Worm (Caenorhabditis elegans) whole organism, young adult: ENCODE data around the gene cyp-37A1.

Source experiments
- B0336.3 ChIP-seq: fragments of 200-800 bp; sonication (Bioruptor generic); IDR thresholded peaks from 2 replicates; pipeline ENCODE4 v1.3.6; 2022; ENCODE audit warnings: missing genetic modification characterization, missing compliant biosample characterization
- F39B2.1 ChIP-seq: fragments of 200-800 bp; sonication (Bioruptor generic); IDR thresholded peaks from 2 replicates; pipeline ENCODE4 v1.3.6; 2022; ENCODE audit warnings: missing genetic modification reagents, missing genetic modification characterization, missing compliant biosample characterization
- F57A8.1 ChIP-seq: fragments of 200-800 bp; sonication (Bioruptor generic); optimal IDR thresholded peaks from 2 replicates; lab custom pipeline; 2018; ENCODE audit warnings: mild to moderate bottlenecking, missing genetic modification characterization, moderate library complexity, missing compliant biosample characterization
- K11D2.4 ChIP-seq: fragments of 200-800 bp; sonication (Bioruptor generic); IDR thresholded peaks from 2 replicates; pipeline ENCODE4 v1.3.6; 2022; ENCODE audit warnings: missing genetic modification reagents, missing genetic modification characterization, missing compliant biosample characterization
- Y53F4B.3 ChIP-seq: fragments of 200-800 bp; sonication (Bioruptor generic); IDR thresholded peaks from 2 replicates; pipeline ENCODE4 v1.3.6; 2022; ENCODE audit warnings: missing genetic modification reagents, missing genetic modification characterization, missing compliant biosample characterization
- Y56A3A.18 ChIP-seq: fragments of 200-800 bp; sonication (Bioruptor generic); IDR thresholded peaks from 2 replicates; pipeline ENCODE4 v1.3.6; 2022; ENCODE audit warnings: missing genetic modification reagents, missing genetic modification characterization, missing compliant biosample characterization
- Y67H2A.10 ChIP-seq: fragments of 200-800 bp; sonication (Bioruptor generic); conservative IDR thresholded peaks from 2 replicates; pipeline ENCODE4 v1.3.6; 2022; ENCODE audit warnings: missing genetic modification reagents, missing genetic modification characterization, missing compliant biosample characterization
- atf-7 ChIP-seq: sonication (generic microtip); optimal IDR thresholded peaks from 2 replicates; lab custom pipeline; 2017; ENCODE audit warnings: mild to moderate bottlenecking, missing genetic modification characterization, missing compliant biosample characterization
- bed-1 ChIP-seq: fragments of 200-800 bp; sonication (Bioruptor generic); IDR thresholded peaks from 2 replicates; pipeline ENCODE4 v1.3.6; 2022; ENCODE audit warnings: missing genetic modification reagents, missing genetic modification characterization, missing compliant biosample characterization
- ceh-27 ChIP-seq: fragments of 200-800 bp; sonication (Bioruptor generic); optimal IDR thresholded peaks from 2 replicates; lab custom pipeline; 2018; ENCODE audit warnings: mild to moderate bottlenecking, missing genetic modification characterization, moderate library complexity, missing compliant biosample characterization
- die-1 ChIP-seq: sonication (generic microtip); optimal IDR thresholded peaks from 2 replicates; lab custom pipeline; 2016; ENCODE audit warnings: missing genotype, mild to moderate bottlenecking, missing genetic modification characterization, missing compliant biosample characterization
- dpff-1 ChIP-seq: sonication (generic microtip); optimal IDR thresholded peaks from 2 replicates; lab custom pipeline; 2017; ENCODE audit warnings: mild to moderate bottlenecking, missing genetic modification characterization, missing compliant biosample characterization
- him-1 ChIP-seq: sonication (generic microtip); optimal IDR thresholded peaks from 2 replicates; lab custom pipeline; 2016; ENCODE audit warnings: missing genotype, missing genetic modification reagents, missing genetic modification characterization, missing compliant biosample characterization
- hlh-12 ChIP-seq: sonication (generic microtip); optimal IDR thresholded peaks from 2 replicates; lab custom pipeline; 2016; ENCODE audit warnings: missing genetic modification characterization, missing compliant biosample characterization
- hmg-1.2 ChIP-seq: fragments of 200-800 bp; sonication (Bioruptor generic); IDR thresholded peaks from 2 replicates; pipeline ENCODE4 v1.3.6; 2022; ENCODE audit warnings: missing genetic modification reagents, missing genetic modification characterization, missing compliant biosample characterization
- hrde-1 ChIP-seq: sonication (generic microtip); optimal IDR thresholded peaks from 2 replicates; lab custom pipeline; 2016; ENCODE audit warnings: missing genetic modification characterization, mild to moderate bottlenecking, missing compliant biosample characterization, moderate library complexity, missing genotype, missing genetic modification reagents, borderline replicate concordance
- let-607 ChIP-seq, 2 experiments: fragments of 200-800 bp in 1 of 2; sonication (Bioruptor generic) in 1 of 2; sonication (generic microtip) in 1 of 2; optimal IDR thresholded peaks; 2 replicates each; lab custom pipeline; 2016 to 2018; ENCODE audit warnings: mild to moderate bottlenecking in 2 of 2, missing compliant biosample characterization in 2 of 2, missing genetic modification characterization in 2 of 2, moderate library complexity in 2 of 2, missing genotype in 1 of 2
- lin-26 ChIP-seq: fragments of 200-800 bp; sonication (Bioruptor generic); IDR thresholded peaks from 2 replicates; pipeline ENCODE4 v1.3.6; 2022; ENCODE audit warnings: missing genetic modification reagents, missing genetic modification characterization, missing compliant biosample characterization
- lin-35 ChIP-seq, 3 experiments: fragments of 150-350 bp in 2 of 3; sonication (generic microtip) in 1 of 3; optimal IDR thresholded peaks; 2 replicates each; lab custom pipeline; 2014 to 2018; ENCODE audit warnings: missing biosample characterization in 3 of 3, missing genetic modification characterization in 3 of 3, missing genetic modification reagents in 3 of 3
- lin-40 ChIP-seq: sonication (generic microtip); optimal IDR thresholded peaks from 2 replicates; lab custom pipeline; 2016; ENCODE audit warnings: missing genetic modification characterization, mild to moderate bottlenecking, missing compliant biosample characterization, missing genotype, missing genetic modification reagents
- lin-54 ChIP-seq: fragments of 200-800 bp; sonication (Bioruptor generic); optimal IDR thresholded peaks from 2 replicates; lab custom pipeline; 2018; ENCODE audit warnings: mild to moderate bottlenecking, missing genetic modification characterization, missing compliant biosample characterization
- lsy-27 ChIP-seq: sonication (generic microtip); optimal IDR thresholded peaks from 2 replicates; lab custom pipeline; 2017; ENCODE audit warnings: missing genetic modification characterization, mild to moderate bottlenecking, missing compliant biosample characterization, antibody characterized with exemption, missing genotype, borderline replicate concordance; ENCODE audit not compliant: insufficient read depth
- madf-10 ChIP-seq: sonication (generic microtip); optimal IDR thresholded peaks from 2 replicates; lab custom pipeline; 2016; ENCODE audit warnings: mild to moderate bottlenecking, missing genetic modification characterization, missing compliant biosample characterization
- madf-6 ChIP-seq: fragments of 200-800 bp; sonication (Bioruptor generic); IDR thresholded peaks from 2 replicates; pipeline ENCODE4 v1.3.6; 2022; ENCODE audit warnings: missing genetic modification reagents, missing genetic modification characterization, missing compliant biosample characterization
- madf-8 ChIP-seq: fragments of 200-800 bp; sonication (Bioruptor generic); conservative IDR thresholded peaks from 2 replicates; pipeline ENCODE4 v1.3.6; 2022; ENCODE audit warnings: missing genetic modification reagents, missing genetic modification characterization, missing compliant biosample characterization
- mcd-1 ChIP-seq: fragments of 200-800 bp; sonication (Bioruptor generic); IDR thresholded peaks from 2 replicates; pipeline ENCODE4 v1.3.6; 2022; ENCODE audit warnings: missing genetic modification reagents, missing genetic modification characterization, missing compliant biosample characterization
- mes-4 ChIP-seq: sonication (generic microtip); optimal IDR thresholded peaks from 2 replicates; lab custom pipeline; 2016; ENCODE audit warnings: missing genotype, missing genetic modification characterization, missing compliant biosample characterization
- nhr-120 ChIP-seq: fragments of 200-800 bp; sonication (Bioruptor generic); IDR thresholded peaks from 2 replicates; pipeline ENCODE4 v1.3.6; 2022; ENCODE audit warnings: missing genetic modification characterization, missing compliant biosample characterization
- nhr-179 ChIP-seq: sonication (generic microtip); optimal IDR thresholded peaks from 2 replicates; lab custom pipeline; 2016; ENCODE audit warnings: mild to moderate bottlenecking, missing genetic modification characterization, missing compliant biosample characterization
- nhr-27 ChIP-seq: fragments of 200-800 bp; sonication (Bioruptor generic); optimal IDR thresholded peaks from 2 replicates; lab custom pipeline; 2018; ENCODE audit warnings: mild to moderate bottlenecking, missing genetic modification characterization, moderate library complexity, missing compliant biosample characterization
- nhr-90 ChIP-seq: sonication (generic microtip); optimal IDR thresholded peaks from 2 replicates; lab custom pipeline; 2016; ENCODE audit warnings: missing genotype, mild to moderate bottlenecking, missing genetic modification characterization, missing compliant biosample characterization
- pbrm-1 ChIP-seq: fragments of 200-800 bp; sonication (Bioruptor generic); IDR thresholded peaks from 2 replicates; pipeline ENCODE4 v1.3.6; 2022; ENCODE audit warnings: missing genetic modification reagents, missing genetic modification characterization, missing compliant biosample characterization
- rec-8 ChIP-seq, 2 experiments: sonication (generic microtip); optimal IDR thresholded peaks; 2 replicates each; lab custom pipeline; 2016; ENCODE audit warnings: mild to moderate bottlenecking in 2 of 2, missing genetic modification characterization in 2 of 2, missing genetic modification reagents in 2 of 2, missing genotype in 2 of 2, missing biosample characterization in 1 of 2, missing compliant biosample characterization in 1 of 2, moderate library complexity in 1 of 2
- snpc-1.1 ChIP-seq: sonication (generic microtip); optimal IDR thresholded peaks from 2 replicates; lab custom pipeline; 2017; ENCODE audit warnings: missing genetic modification characterization, mild to moderate bottlenecking, missing compliant biosample characterization, antibody characterized with exemption, moderate library complexity, missing genotype, missing genetic modification reagents; ENCODE audit not compliant: insufficient read depth
- snpc-3.4 ChIP-seq: sonication (generic microtip); optimal IDR thresholded peaks from 2 replicates; lab custom pipeline; 2017; ENCODE audit warnings: missing genetic modification characterization, mild to moderate bottlenecking, missing compliant biosample characterization, antibody characterized with exemption, moderate library complexity, missing genotype, missing genetic modification reagents
- snpc-4 ChIP-seq, 5 experiments: fragments of 150-350 bp in 1 of 5; sonication (generic microtip) in 4 of 5; optimal IDR thresholded peaks; 2 replicates each; lab custom pipeline; 2014 to 2018; ENCODE audit warnings: missing genetic modification characterization in 5 of 5, missing biosample characterization in 3 of 5, antibody characterized with exemption in 2 of 5, mild to moderate bottlenecking in 2 of 5, missing compliant biosample characterization in 2 of 5, missing genotype in 2 of 5, moderate library complexity in 2 of 5, missing genetic modification reagents in 1 of 5
- somi-1 ChIP-seq: fragments of 200-800 bp; sonication (Bioruptor generic); optimal IDR thresholded peaks from 2 replicates; lab custom pipeline; 2018; ENCODE audit warnings: mild to moderate bottlenecking, missing genetic modification characterization, missing compliant biosample characterization
- sptf-2 ChIP-seq: fragments of 200-800 bp; sonication (Bioruptor generic); optimal IDR thresholded peaks from 2 replicates; lab custom pipeline; 2018; ENCODE audit warnings: mild to moderate bottlenecking, missing genetic modification characterization, missing compliant biosample characterization
- tbx-9 ChIP-seq: sonication (generic microtip); optimal IDR thresholded peaks from 2 replicates; lab custom pipeline; 2016; ENCODE audit warnings: borderline replicate concordance, missing genetic modification characterization, inconsistent platforms, missing compliant biosample characterization
- unc-62 ChIP-seq: fragments of 150-350 bp; optimal IDR thresholded peaks from 2 replicates; lab custom pipeline; 2014; ENCODE audit warnings: missing biosample characterization, missing genetic modification reagents, missing genetic modification characterization
- xnd-1 ChIP-seq: sonication (generic microtip); optimal IDR thresholded peaks from 2 replicates; lab custom pipeline; 2016; ENCODE audit warnings: missing genotype, missing genetic modification reagents, missing genetic modification characterization, missing compliant biosample characterization
- zim-3 ChIP-seq: sonication (generic microtip); optimal IDR thresholded peaks from 2 replicates; lab custom pipeline; 2017; ENCODE audit warnings: mild to moderate bottlenecking, missing genetic modification characterization, moderate library complexity, missing compliant biosample characterization
- ztf-18 ChIP-seq: sonication (generic microtip); optimal IDR thresholded peaks from 2 replicates; lab custom pipeline; 2016; ENCODE audit warnings: missing genotype, mild to moderate bottlenecking, missing genetic modification characterization, missing compliant biosample characterization

Gene cyp-37A1

DNA sequence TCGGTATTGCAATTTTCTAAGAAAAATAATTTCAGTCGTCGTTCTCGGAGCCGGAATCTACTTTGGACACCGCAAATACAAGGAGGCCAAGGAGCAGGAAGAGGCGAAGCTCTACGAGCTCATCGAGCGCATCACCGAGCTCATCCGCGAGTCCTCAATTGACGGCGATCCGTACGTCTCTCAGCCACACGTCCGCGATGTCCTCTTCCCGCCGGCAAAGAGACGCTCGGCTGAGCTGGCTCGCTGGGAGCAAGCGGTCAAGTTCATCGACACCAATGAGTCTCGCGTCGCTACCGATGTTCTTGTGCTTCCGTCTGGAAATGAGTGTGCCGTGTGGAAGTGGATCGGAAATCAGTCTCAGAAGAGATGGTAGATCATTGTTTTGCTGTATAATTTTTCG, 48.7 kb upstream of the cyp-37A1 start (continued):
- 0 out of 2 replicates have a peak, but pooled peaks have one; percentile 39 for TF ChIP-seq lin-26 (GFP tag; lab: Robert Waterston, UW)
- no peak for TF ChIP-seq nhr-90 (tag; lab: Kevin White, UChicago)
- 0 out of 2 replicates have a peak, but pooled peaks have one; percentile 15 for TF ChIP-seq mcd-1 (GFP tag; lab: Robert Waterston, UW)
- TF ChIP-seq xnd-1 (tag; lab: Kevin White, UChicago), result no peak
- no peak for TF ChIP-seq dpff-1 (tag; lab: Kevin White, UChicago)
- no peak for TF ChIP-seq snpc-1.1
- TF ChIP-seq nhr-179 (tag; lab: Kevin White, UChicago), result no peak
- no peak for TF ChIP-seq somi-1 (GFP tag; lab: Kevin White, UChicago)
- TF ChIP-seq, all 124 proteins: peak for 5

- no peak for TF ChIP-seq him-1 (tag; lab: Kevin White, UChicago)
- TF ChIP-seq tbx-9 (tag; lab: Kevin White, UChicago), result no peak
- TF ChIP-seq mes-4 (tag; lab: Kevin White, UChicago), result no peak
- TF ChIP-seq bed-1, result no peak
- no peak for TF ChIP-seq nhr-179 (tag; lab: Kevin White, UChicago)
- TF ChIP-seq unc-62 (GFP tag; lab: Kevin White, UChicago), result no peak
- no peak for TF ChIP-seq let-607 (tag; optimal IDR thresholded peaks at IDR 0.05; lab: Kevin White, UChicago)
These were observed 47.3 kb upstream of the cyp-37A1 start for ce11 chrII:14064051-14064450.

DNA sequence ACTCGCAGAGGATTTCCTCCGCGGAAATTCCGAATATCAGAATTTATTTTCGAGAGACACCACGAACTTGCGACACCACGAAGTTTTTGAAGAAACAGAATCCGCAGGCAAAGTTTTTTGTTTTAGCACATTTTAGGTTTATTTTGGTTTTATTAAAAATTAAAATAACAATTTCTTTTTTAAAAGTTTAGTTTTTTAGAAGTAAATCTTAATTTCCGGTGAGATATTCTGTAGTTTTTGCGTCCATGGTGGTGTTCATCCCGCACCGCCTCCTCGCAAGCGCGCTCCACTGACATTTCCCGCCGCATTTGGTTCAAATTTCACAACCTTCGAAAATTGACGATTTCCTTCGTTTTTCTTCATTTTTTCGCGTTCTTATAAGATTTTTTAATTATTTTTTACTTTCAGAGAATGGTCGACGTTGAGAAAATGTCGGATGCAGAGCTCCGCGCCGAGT, 46.3 kb upstream of the cyp-37A1 start, which contains the start of gene lem-2:
Gene lem-2 (plus strand): TSS at position 407 of the 457 bp plus-strand sequence.
- TF ChIP-seq madf-6 (GFP tag; lab: Robert Waterston, UW) (peak; percentile 64), mes-4 (tag; lab: Kevin White, UChicago) (no peak), die-1 (tag; lab: Kevin White, UChicago) (no peak), K11D2.4 (GFP tag; lab: Robert Waterston, UW) (0 out of 2 replicates have a peak, but pooled peaks have one; percentile 26), nhr-120 (GFP tag; lab: Robert Waterston, UW) (no peak), ztf-18 (tag; lab: Kevin White, UChicago) (peak; percentile 84), lin-54 (peak; percentile 78), lsy-27 (tag; lab: Kevin White, UChicago) (no peak), F57A8.1 (no peak), rec-8 (tag; optimal IDR thresholded peaks at IDR 0.05; lab: Kevin White, UChicago) (peak in 1 of 2 experiments; percentile 51), B0336.3 (GFP tag; lab: Robert Waterston, UW) (no peak), madf-8 (GFP tag; lab: Robert Waterston, UW) (no peak; the same call in 1 of the 2 replicates), hmg-1.2 (GFP tag; lab: Robert Waterston, UW) (peak; percentile 29; the same call in 1 of the 2 replicates), pbrm-1 (GFP tag; lab: Robert Waterston, UW) (peak; percentile 64; the same call in 1 of the 2 replicates), ceh-27 (GFP tag; lab: Kevin White, UChicago) (peak; percentile 74), F39B2.1 (no peak), Y67H2A.10 (GFP tag; lab: Robert Waterston, UW) (no peak), snpc-3.4 (tag; lab: Kevin White, UChicago) (no peak), lin-40 (tag; lab: Kevin White, UChicago) (peak; percentile 59), Y53F4B.3 (GFP tag; lab: Robert Waterston, UW) (no peak), sptf-2 (GFP tag; lab: Kevin White, UChicago) (no peak), snpc-4 (GFP tag; optimal IDR thresholded peaks at IDR 0.05; lab: Kevin White, UChicago) (no peak), snpc-4 (tag; optimal IDR thresholded peaks at IDR 0.05; lab: Kevin White, UChicago) (peak; percentile 9 to 60 (median 32)), him-1 (tag; lab: Kevin White, UChicago) (no peak), Y56A3A.18 (no peak), hlh-12 (tag; lab: Kevin White, UChicago) (no peak), zim-3 (tag; lab: Kevin White, UChicago) (no peak), nhr-27 (tag; lab: Kevin White, UChicago) (no peak), hrde-1 (no peak), atf-7 (tag; lab: Kevin White, UChicago) (no peak), lin-35 (GFP tag; optimal IDR thresholded peaks at IDR 0.05; lab: Kevin White, UChicago) (peak in 1 of 3 experiments; percentile 57), madf-10 (tag; lab: Kevin White, UChicago) (peak; percentile 68)
